Fruit fly (Drosophila melanogaster): ENCODE data around the gene CG43102.
A peak's percentile ranks its signal among the peaks of the same experiment; 100 is the strongest.

The CG43102 gene

dm6 chr3R:17814191-17814923, 20.1 kb upstream of the CG43102 start (continued):
- TF ChIP-seq CG4820 (GFP tag; optimal IDR thresholded peaks at IDR 0.05) (peak; percentile 24), sima (GFP tag; optimal IDR thresholded peaks at IDR 0.05) (no peak), CG11504 (tag; optimal IDR thresholded peaks at IDR 0.05) (peak; percentile 8), nmo (GFP tag; optimal IDR thresholded peaks at IDR 0.05) (peak; percentile 24), CG15601 (tag; optimal IDR thresholded peaks at IDR 0.05) (no peak), CG13775 (GFP tag; optimal IDR thresholded peaks at IDR 0.05) (no peak), prd (optimal IDR thresholded peaks at IDR 0.05) (no peak), prd (GFP tag; IDR thresholded peaks at IDR 0.05) (peak; percentile 25; the same call in 1 of the 3 replicates), CG13296 (GFP tag; optimal IDR thresholded peaks at IDR 0.05) (no peak), Dp (GFP tag; optimal IDR thresholded peaks at IDR 0.05) (no peak), Drgx (GFP tag; IDR thresholded peaks at IDR 0.05) (0 out of 2 replicates have a peak, but pooled peaks have one; percentile 36), lbe (GFP tag; optimal IDR thresholded peaks at IDR 0.05) (no peak), crol (GFP tag; IDR thresholded peaks at IDR 0.05) (peak; percentile 52), fru (optimal IDR thresholded peaks at IDR 0.05) (no peak), NC2β (GFP tag; optimal IDR thresholded peaks at IDR 0.05) (no peak), NfI (GFP tag; optimal IDR thresholded peaks at IDR 0.05) (no peak), CG33213 (GFP tag; optimal IDR thresholded peaks at IDR 0.05) (no peak), CG2116 (GFP tag; optimal IDR thresholded peaks at IDR 0.05) (no peak), CG2889 (GFP tag; IDR thresholded peaks at IDR 0.05) (no peak), run (tag; optimal IDR thresholded peaks at IDR 0.05) (no peak), phol (tag; optimal IDR thresholded peaks at IDR 0.05) (peak; percentile 33)

- no peak for TF ChIP-seq CG17385 (GFP tag; optimal IDR thresholded peaks at IDR 0.05)
- no peak for TF ChIP-seq Eip74EF (GFP tag; optimal IDR thresholded peaks at IDR 0.05)
- peak in 1 of 2 experiments; percentile 54 for TF ChIP-seq Hr51 (GFP tag; optimal IDR thresholded peaks at IDR 0.05)
- TF ChIP-seq seq (GFP tag; IDR thresholded peaks at IDR 0.05), result peak; percentile 21; the same call in 1 of the 2 replicates
- TF ChIP-seq CG9727 (GFP tag; optimal IDR thresholded peaks at IDR 0.05), result no peak
- 0 out of 2 replicates have a peak, but pooled peaks have one; percentile 24 for TF ChIP-seq Poxn (GFP tag; IDR thresholded peaks at IDR 0.05)
- TF ChIP-seq CG5245 (GFP tag; optimal IDR thresholded peaks at IDR 0.05), result no peak
- TF ChIP-seq lbe (GFP tag; optimal IDR thresholded peaks at IDR 0.05), result no peak
- TF ChIP-seq CG11696 (GFP tag; IDR thresholded peaks at IDR 0.05), result no peak
- no peak for TF ChIP-seq CTCF (GFP tag; optimal IDR thresholded peaks at IDR 0.05)
- TF ChIP-seq zen (tag; optimal IDR thresholded peaks at IDR 0.05), result no peak
- 0 out of 2 replicates have a peak, but pooled peaks have one; percentile 10 for TF ChIP-seq Dref (GFP tag; IDR thresholded peaks at IDR 0.05)
- no peak for TF ChIP-seq odd (GFP tag; optimal IDR thresholded peaks at IDR 0.05)
- 0 out of 2 replicates have a peak, but pooled peaks have one; percentile 20 for TF ChIP-seq crol (GFP tag; IDR thresholded peaks at IDR 0.05)
- peak; percentile 20; the same call in 1 of the 3 replicates for TF ChIP-seq Dbx (GFP tag; IDR thresholded peaks at IDR 0.05)
- TF ChIP-seq PHDP (tag; optimal IDR thresholded peaks at IDR 0.05), result no peak
- TF ChIP-seq Chrac-16 (GFP tag; optimal IDR thresholded peaks at IDR 0.05), result no peak
- 0 out of 2 replicates have a peak, but pooled peaks have one; percentile 5 for TF ChIP-seq CG16779 (GFP tag; IDR thresholded peaks at IDR 0.05)
- 0 out of 2 replicates have a peak, but pooled peaks have one; percentile 13 for TF ChIP-seq sob (GFP tag; IDR thresholded peaks at IDR 0.05)
- no peak for TF ChIP-seq Hsf (GFP tag; optimal IDR thresholded peaks at IDR 0.05)
- no peak for TF ChIP-seq Med (GFP tag)
- no peak for TF ChIP-seq zf30C (GFP tag; optimal IDR thresholded peaks at IDR 0.05)
- no peak for TF ChIP-seq Pdp1 (GFP tag; optimal IDR thresholded peaks at IDR 0.05)
- peak; percentile 55; the same call in 1 of the 3 replicates for TF ChIP-seq CG6791 (GFP tag; IDR thresholded peaks at IDR 0.05; ENCODE audit: partially characterized antibody)
- no peak for TF ChIP-seq CG11093 (GFP tag; IDR thresholded peaks at IDR 0.05)
- TF ChIP-seq CG33557 (GFP tag; optimal IDR thresholded peaks at IDR 0.05), result no peak
- no peak for TF ChIP-seq nerfin-1 (tag; optimal IDR thresholded peaks at IDR 0.05)
- TF ChIP-seq CG6813 (GFP tag; optimal IDR thresholded peaks at IDR 0.05), result no peak
- TF ChIP-seq oc (tag; optimal IDR thresholded peaks at IDR 0.05), result no peak
- TF ChIP-seq Hmx (GFP tag; optimal IDR thresholded peaks at IDR 0.05), result no peak
- TF ChIP-seq nmo (GFP tag; optimal IDR thresholded peaks at IDR 0.05), result no peak
Observed at dm6 chr3R:17812477-17812876, 18.2 kb upstream of the CG43102 start.

Measured in whole organism, embryonic.